Fruit fly (Drosophila melanogaster) whole organism, embryonic: ENCODE measurements around the gene CG5104.
A peak's percentile ranks its signal among the peaks of the same experiment; 100 is the strongest.

Source experiments
- Awh ChIP-seq: fragments of 200-800 bp; sonication (Bioruptor generic); IDR thresholded peaks from 2 replicates; pipeline ENCODE4, ENCODE4 v1.3.6; 2022; ENCODE audit warnings: missing biosample characterization, missing genetic modification characterization
- Bdp1 ChIP-seq: fragments of 200-800 bp; sonication (Bioruptor generic); optimal IDR thresholded peaks from 3 replicates; lab custom pipeline; 2016; ENCODE audit warnings: missing biosample characterization, missing genetic modification characterization
- CG10209 ChIP-seq: fragments of 200-800 bp; sonication (Bioruptor generic); optimal IDR thresholded peaks from 3 replicates; lab custom pipeline; 2017; ENCODE audit warnings: missing biosample characterization, mild to moderate bottlenecking, missing genetic modification characterization, missing genetic modification reagents
- CG10274 ChIP-seq: fragments of 200-800 bp; sonication (Bioruptor generic); optimal IDR thresholded peaks from 3 replicates; lab custom pipeline; 2017; ENCODE audit warnings: missing biosample characterization, mild to moderate bottlenecking, missing genetic modification characterization
- CG10431 ChIP-seq: fragments of 200-800 bp; sonication (Bioruptor generic); optimal IDR thresholded peaks from 3 replicates; lab custom pipeline; 2018; ENCODE audit warnings: missing biosample characterization, mild to moderate bottlenecking, missing genetic modification characterization
- CG10462 ChIP-seq: fragments of 200-800 bp; sonication (Bioruptor generic); optimal IDR thresholded peaks from 2 replicates; lab custom pipeline; 2016; ENCODE audit warnings: missing biosample characterization, missing genetic modification characterization
- CG10979 ChIP-seq: fragments of 200-800 bp; sonication (Bioruptor generic); optimal IDR thresholded peaks from 2 replicates; lab custom pipeline; 2018; ENCODE audit warnings: missing biosample characterization, mild to moderate bottlenecking, missing genetic modification characterization, moderate library complexity
- CG11456 ChIP-seq: fragments of 200-800 bp; sonication (Bioruptor generic); IDR thresholded peaks from 3 replicates; pipeline ENCODE4 v1.3.6; 2022; ENCODE audit warnings: missing biosample characterization, missing genetic modification characterization
- CG11695 ChIP-seq: fragments of 200-800 bp; sonication (Bioruptor generic); IDR thresholded peaks from 3 replicates; pipeline ENCODE4 v1.3.6; 2022; ENCODE audit warnings: missing biosample characterization, missing genetic modification characterization
- CG12104 ChIP-seq: fragments of 200-800 bp; sonication (Bioruptor generic); optimal IDR thresholded peaks from 3 replicates; lab custom pipeline; 2016; ENCODE audit warnings: missing biosample characterization, missing genetic modification characterization
- CG1233 ChIP-seq: fragments of 200-800 bp; sonication (Bioruptor generic); optimal IDR thresholded peaks from 4 replicates; lab custom pipeline; 2018; ENCODE audit warnings: missing biosample characterization, mild to moderate bottlenecking, missing genetic modification characterization
- CG13624 ChIP-seq: fragments of 200-800 bp; sonication (Bioruptor generic); optimal IDR thresholded peaks from 2 replicates; lab custom pipeline; 2016; ENCODE audit warnings: missing biosample characterization, missing genetic modification characterization
- CG13894 ChIP-seq: fragments of 200-800 bp; sonication (Bioruptor generic); optimal IDR thresholded peaks from 3 replicates; lab custom pipeline; 2018; ENCODE audit warnings: missing biosample characterization, mild to moderate bottlenecking, missing genetic modification characterization, moderate library complexity
- CG14050 ChIP-seq: fragments of 200-800 bp; sonication (Bioruptor generic); IDR thresholded peaks from 3 replicates; pipeline ENCODE4 v1.3.6; 2022; ENCODE audit warnings: missing biosample characterization, missing genetic modification characterization
- CG17359 ChIP-seq: fragments of 200-800 bp; sonication (Bioruptor generic); optimal IDR thresholded peaks from 3 replicates; lab custom pipeline; 2018; ENCODE audit warnings: missing biosample characterization, mild to moderate bottlenecking, missing genetic modification characterization, moderate library complexity
- CG17568 ChIP-seq: fragments of 200-800 bp; sonication (Bioruptor generic); optimal IDR thresholded peaks from 2 replicates; lab custom pipeline; 2018; ENCODE audit warnings: missing biosample characterization, mild to moderate bottlenecking, missing genetic modification characterization, moderate library complexity
- CG2129 ChIP-seq: fragments of 200-800 bp; sonication (Bioruptor generic); IDR thresholded peaks from 2 replicates; pipeline ENCODE4 v1.3.6; 2022; ENCODE audit warnings: missing biosample characterization, missing genetic modification characterization; ENCODE audit not compliant: partially characterized antibody
- CG30431 ChIP-seq: fragments of 200-800 bp; sonication (Bioruptor generic); optimal IDR thresholded peaks from 2 replicates; lab custom pipeline; 2017; ENCODE audit warnings: missing biosample characterization, missing genetic modification characterization
- CG34422 ChIP-seq: fragments of 200-800 bp; sonication (Bioruptor generic); IDR thresholded peaks from 3 replicates; pipeline ENCODE4 v1.3.6; 2022; ENCODE audit warnings: missing biosample characterization, missing genetic modification characterization
- CG6813 ChIP-seq: fragments of 200-800 bp; sonication (Bioruptor generic); optimal IDR thresholded peaks from 2 replicates; lab custom pipeline; 2017; ENCODE audit warnings: missing biosample characterization, missing genetic modification characterization, mild to moderate bottlenecking, moderate library complexity, missing genetic modification reagents
- CG7372 ChIP-seq: fragments of 200-800 bp; sonication (Bioruptor generic); IDR thresholded peaks from 2 replicates; pipeline ENCODE4 v1.3.6; 2022; ENCODE audit warnings: missing biosample characterization, missing genetic modification characterization
- CG7745 ChIP-seq: fragments of 200-800 bp; sonication (Bioruptor generic); optimal IDR thresholded peaks from 2 replicates; lab custom pipeline; 2018; ENCODE audit warnings: missing biosample characterization, mild to moderate bottlenecking, missing genetic modification characterization, moderate library complexity
- CG7839 ChIP-seq: fragments of 200-800 bp; sonication (Bioruptor generic); optimal IDR thresholded peaks from 3 replicates; lab custom pipeline; 2018; ENCODE audit warnings: missing biosample characterization, mild to moderate bottlenecking, missing genetic modification characterization, moderate library complexity
- CG8089 ChIP-seq: fragments of 200-800 bp; sonication (Bioruptor generic); optimal IDR thresholded peaks from 3 replicates; lab custom pipeline; 2016; ENCODE audit warnings: missing biosample characterization, missing genetic modification characterization
- CG8388 ChIP-seq: fragments of 200-800 bp; sonication (Bioruptor generic); optimal IDR thresholded peaks from 2 replicates; lab custom pipeline; 2019; ENCODE audit warnings: missing biosample characterization, mild to moderate bottlenecking, missing genetic modification characterization, moderate library complexity
- CG9609 ChIP-seq: fragments of 200-800 bp; sonication (Bioruptor generic); optimal IDR thresholded peaks from 3 replicates; lab custom pipeline; 2016; ENCODE audit warnings: missing biosample characterization, missing genetic modification characterization
- CrebB ChIP-seq: fragments of 200-800 bp; sonication (Bioruptor generic); optimal IDR thresholded peaks from 3 replicates; lab custom pipeline; 2018; ENCODE audit warnings: missing biosample characterization, mild to moderate bottlenecking, missing genetic modification characterization
- D ChIP-seq, 2 experiments: fragments of 200-800 bp in 1 of 2; fragments of >200 bp in 1 of 2; sonication (Bioruptor generic) in 1 of 2; optimal IDR thresholded peaks; 2 replicates in 1 of 2; 3 replicates in 1 of 2; lab custom pipeline; 2017; ENCODE audit warnings: mild to moderate bottlenecking in 1 of 2, missing biosample characterization in 1 of 2, missing genetic modification characterization in 1 of 2, missing genetic modification reagents in 1 of 2
- Dbx ChIP-seq: fragments of 200-800 bp; sonication (Bioruptor generic); IDR thresholded peaks from 3 replicates; pipeline ENCODE4 v1.3.6; 2022; ENCODE audit warnings: missing biosample characterization, missing genetic modification characterization
- Doc2 ChIP-seq: fragments of 200-800 bp; sonication (Bioruptor generic); IDR thresholded peaks from 2 replicates; pipeline ENCODE4 v1.3.6; 2022; ENCODE audit warnings: missing biosample characterization, missing genetic modification characterization
- Drgx ChIP-seq: fragments of 200-800 bp; sonication (Bioruptor generic); IDR thresholded peaks from 2 replicates; pipeline ENCODE4 v1.3.6; 2022; ENCODE audit warnings: missing biosample characterization, missing genetic modification characterization
- E2f2 ChIP-seq: fragments of 200-800 bp; sonication (Bioruptor generic); IDR thresholded peaks from 2 replicates; pipeline ENCODE4 v1.3.6; 2022; ENCODE audit warnings: missing biosample characterization, missing genetic modification characterization
- Hmx ChIP-seq: fragments of 200-800 bp; sonication (Bioruptor generic); optimal IDR thresholded peaks from 2 replicates; lab custom pipeline; 2016; ENCODE audit warnings: missing biosample characterization, missing genetic modification characterization
- Lim3 ChIP-seq: fragments of 200-800 bp; sonication (Bioruptor generic); IDR thresholded peaks from 2 replicates; pipeline ENCODE4 v1.3.6; 2022; ENCODE audit warnings: missing biosample characterization, missing genetic modification characterization
- Ravus ChIP-seq: fragments of 200-800 bp; sonication (Bioruptor generic); IDR thresholded peaks from 2 replicates; pipeline ENCODE4 v1.3.6; 2022; ENCODE audit warnings: missing biosample characterization, missing genetic modification characterization
- Six4 ChIP-seq: fragments of 200-800 bp; sonication (Bioruptor generic); optimal IDR thresholded peaks from 2 replicates; lab custom pipeline; 2016; ENCODE audit warnings: missing biosample characterization, missing genetic modification characterization
- bowl ChIP-seq: fragments of 200-800 bp; sonication (Bioruptor generic); IDR thresholded peaks from 2 replicates; pipeline ENCODE4 v1.3.6; 2022; ENCODE audit warnings: missing biosample characterization, missing genetic modification characterization
- br ChIP-seq: fragments of >200 bp; optimal IDR thresholded peaks from 2 replicates; lab custom pipeline; 2017
- cwo ChIP-seq: fragments of 200-800 bp; sonication (Bioruptor generic); optimal IDR thresholded peaks from 3 replicates; lab custom pipeline; 2017; ENCODE audit warnings: missing biosample characterization, missing genetic modification characterization, mild to moderate bottlenecking, moderate library complexity, missing genetic modification reagents
- dpn ChIP-seq, 2 experiments: fragments of 200-800 bp; sonication (Bioruptor generic); optimal IDR thresholded peaks; 3 replicates each; lab custom pipeline; 2016; ENCODE audit warnings: missing biosample characterization in 2 of 2, missing genetic modification characterization in 2 of 2
- ewg ChIP-seq: fragments of 200-800 bp; sonication (Bioruptor generic); optimal IDR thresholded peaks from 3 replicates; lab custom pipeline; 2017; ENCODE audit warnings: mild to moderate bottlenecking, missing biosample characterization, missing genetic modification reagents, missing genetic modification characterization
- inv ChIP-seq: fragments of 200-800 bp; sonication (Bioruptor generic); IDR thresholded peaks from 2 replicates; pipeline ENCODE4 v1.3.6; 2022; ENCODE audit warnings: missing biosample characterization, missing genetic modification characterization; ENCODE audit not compliant: partially characterized antibody
- klu ChIP-seq: fragments of 200-800 bp; sonication (Bioruptor generic); IDR thresholded peaks from 2 replicates; pipeline ENCODE4 v1.3.6; 2022; ENCODE audit warnings: missing biosample characterization, missing genetic modification characterization
- lab ChIP-seq: fragments of 200-800 bp; sonication (Bioruptor generic); optimal IDR thresholded peaks from 3 replicates; lab custom pipeline; 2017; ENCODE audit warnings: missing biosample characterization, missing genetic modification characterization, mild to moderate bottlenecking, moderate library complexity, missing genetic modification reagents
- lbe ChIP-seq: fragments of 200-800 bp; sonication (Bioruptor generic); optimal IDR thresholded peaks from 2 replicates; lab custom pipeline; 2016; ENCODE audit warnings: missing biosample characterization, mild to moderate bottlenecking, missing genetic modification characterization
- row ChIP-seq: fragments of 200-800 bp; sonication (Bioruptor generic); IDR thresholded peaks from 3 replicates; pipeline ENCODE4 v1.3.6; 2022; ENCODE audit warnings: missing biosample characterization, missing genetic modification characterization
- salm ChIP-seq: fragments of 200-800 bp; sonication (Bioruptor generic); optimal IDR thresholded peaks from 2 replicates; lab custom pipeline; 2018; ENCODE audit warnings: missing biosample characterization, mild to moderate bottlenecking, missing genetic modification characterization
- tio ChIP-seq: fragments of 200-800 bp; sonication (Bioruptor generic); optimal IDR thresholded peaks from 2 replicates; lab custom pipeline; 2017; ENCODE audit warnings: missing biosample characterization, missing genetic modification characterization, inconsistent platforms
- trem ChIP-seq: fragments of 200-800 bp; optimal IDR thresholded peaks from 3 replicates; lab custom pipeline; 2019; ENCODE audit warnings: missing biosample characterization, mild to moderate bottlenecking, missing genetic modification characterization, moderate library complexity
- trh ChIP-seq: fragments of 200-800 bp; sonication (Bioruptor generic); optimal IDR thresholded peaks from 2 replicates; lab custom pipeline; 2016; ENCODE audit warnings: missing biosample characterization, missing genetic modification characterization

CG5104 gene

dm6 chr3L:20507552-20507951 lies 13.3 kb upstream of the CG5104 start (continued):
- no peak for TF ChIP-seq Hmx (GFP tag; lab: Kevin White, UChicago)
- no peak for TF ChIP-seq klu
- TF ChIP-seq Doc2 (GFP tag; lab: Robert Waterston, UW) = no peak
- TF ChIP-seq trem = peak; percentile 10
- TF ChIP-seq CG9609 (GFP tag; lab: Kevin White, UChicago) = no peak
- TF ChIP-seq Six4 (GFP tag; lab: Kevin White, UChicago) = no peak
- TF ChIP-seq trh (GFP tag; lab: Kevin White, UChicago) = no peak
- peak; percentile 28 for TF ChIP-seq CG1233 (GFP tag; lab: Kevin White, UChicago)
- no peak for TF ChIP-seq CG11456 (GFP tag; lab: Robert Waterston, UW)
- peak; percentile 39 for TF ChIP-seq CG17359 (tag; lab: Kevin White, UChicago)
- TF ChIP-seq bowl = 0 out of 2 replicates have a peak, but pooled peaks have one; percentile 12
- TF ChIP-seq CG13624 = no peak
- peak; percentile 37 for TF ChIP-seq CG7745 (tag; lab: Kevin White, UChicago)
- no peak for TF ChIP-seq lbe (GFP tag; lab: Kevin White, UChicago)
- no peak for TF ChIP-seq Bdp1 (GFP tag; lab: Kevin White, UChicago)
- no peak for TF ChIP-seq inv
- TF ChIP-seq CG10979 (tag; lab: Kevin White, UChicago) = peak; percentile 8
- TF ChIP-seq CG14050 (GFP tag; lab: Robert Waterston, UW) = no peak
- TF ChIP-seq Awh (GFP tag; lab: Robert Waterston, UW) = no peak
- no peak for TF ChIP-seq salm (tag; lab: Kevin White, UChicago)
- no peak for TF ChIP-seq Ravus (GFP tag; lab: Robert Waterston, UW)
- TF ChIP-seq CG7372 (GFP tag; lab: Robert Waterston, UW) = no peak
- TF ChIP-seq, all 482 proteins: peak for 38

dm6 chr3L:20508136-20508635 lies 12.6 kb upstream of the CG5104 start:
- TF ChIP-seq CG10274 = peak; percentile 89
- TF ChIP-seq dpn (GFP tag; optimal IDR thresholded peaks at IDR 0.05; lab: Kevin White, UChicago) = peak; percentile 95 to 96
- TF ChIP-seq CG10209 (GFP tag; lab: Kevin White, UChicago) = peak; percentile 94
- TF ChIP-seq CrebB = peak; percentile 91
- TF ChIP-seq CG8388 (GFP tag; lab: Kevin White, UChicago) = peak; percentile 71
- TF ChIP-seq CG6813 = peak; percentile 92
- peak; percentile 97 for TF ChIP-seq cwo (GFP tag; lab: Kevin White, UChicago)
- peak; percentile 97 for TF ChIP-seq CG13894 (tag; lab: Kevin White, UChicago)
- TF ChIP-seq row = peak; percentile 97
- TF ChIP-seq D (optimal IDR thresholded peaks at IDR 0.05; lab: Kevin White, UChicago) = no peak
- TF ChIP-seq D (GFP tag; optimal IDR thresholded peaks at IDR 0.05; lab: Kevin White, UChicago) = peak; percentile 84
- peak; percentile 78 for TF ChIP-seq CG8089 (GFP tag; lab: Kevin White, UChicago)
- TF ChIP-seq CG30431 (GFP tag; lab: Kevin White, UChicago) = peak; percentile 75
- TF ChIP-seq Lim3 (GFP tag; lab: Robert Waterston, UW) = 0 out of 2 replicates have a peak, but pooled peaks have one; percentile 46
- peak; percentile 98 for TF ChIP-seq lab (GFP tag; lab: Kevin White, UChicago)
- no peak for TF ChIP-seq br (lab: Kevin White, UChicago)
- peak; percentile 80 for TF ChIP-seq CG10462 (GFP tag; lab: Kevin White, UChicago)
- peak; percentile 96 for TF ChIP-seq CG7839 (tag; lab: Kevin White, UChicago)
- peak; percentile 65; the same call in 1 of the 2 replicates for TF ChIP-seq E2f2
- TF ChIP-seq CG2129 = no peak
- TF ChIP-seq CG10431 (GFP tag; lab: Kevin White, UChicago) = peak; percentile 55
- TF ChIP-seq CG12104 (GFP tag; lab: Kevin White, UChicago) = peak; percentile 92
- peak; percentile 86 for TF ChIP-seq CG17568 (GFP tag; lab: Kevin White, UChicago)
- no peak; the same call in 1 of the 2 replicates for TF ChIP-seq Drgx (GFP tag; lab: Robert Waterston, UW)
- peak; percentile 75 for TF ChIP-seq ewg (GFP tag; lab: Kevin White, UChicago)
- TF ChIP-seq tio (GFP tag; lab: Kevin White, UChicago) = peak; percentile 91
- TF ChIP-seq CG34422 (GFP tag; lab: Robert Waterston, UW) = peak; percentile 93
- TF ChIP-seq Dbx (GFP tag; lab: Robert Waterston, UW) = peak; percentile 98
- peak; percentile 93 for TF ChIP-seq CG11695 (GFP tag; lab: Robert Waterston, UW)
